Worm (Caenorhabditis elegans) whole organism, L4 larva: ENCODE results near the gene ccdc-47.

Source experiments
- F37D6.2 ChIP-seq: sonication (generic microtip); optimal IDR thresholded peaks from 2 replicates; lab custom pipeline; 2016; ENCODE audit warnings: mild to moderate bottlenecking, missing genetic modification characterization, missing compliant biosample characterization
- T20F7.1 ChIP-seq: fragments of 200-800 bp; sonication (Bioruptor generic); optimal IDR thresholded peaks from 2 replicates; lab custom pipeline; 2018; ENCODE audit warnings: mild to moderate bottlenecking, missing genetic modification characterization, missing compliant biosample characterization
- Y105C5A.15 ChIP-seq: fragments of 200-800 bp; sonication (Bioruptor generic); IDR thresholded peaks from 2 replicates; pipeline ENCODE4 v1.3.6; 2022; ENCODE audit warnings: missing genetic modification characterization, missing compliant biosample characterization
- Y48G9A.11 ChIP-seq: fragments of 200-800 bp; sonication (Bioruptor generic); IDR thresholded peaks from 2 replicates; pipeline ENCODE4 v1.3.6; 2022; ENCODE audit warnings: missing genetic modification reagents, missing genetic modification characterization, missing compliant biosample characterization
- Y5F2A.4 ChIP-seq: fragments of 200-800 bp; sonication (Bioruptor generic); optimal IDR thresholded peaks from 2 replicates; lab custom pipeline; 2018; ENCODE audit warnings: mild to moderate bottlenecking, missing genetic modification characterization, missing compliant biosample characterization
- Y75B8A.6 ChIP-seq: fragments of 200-800 bp; sonication (Bioruptor generic); IDR thresholded peaks from 2 replicates; pipeline ENCODE4 v1.3.6; 2022; ENCODE audit warnings: missing genetic modification reagents, missing genetic modification characterization, missing compliant biosample characterization
- ZK546.5 ChIP-seq, 2 experiments: sonication (generic microtip); optimal IDR thresholded peaks; 2 replicates each; lab custom pipeline; 2017; ENCODE audit warnings: missing biosample characterization in 2 of 2, missing genetic modification characterization in 2 of 2
- aha-1 ChIP-seq: fragments of 150-350 bp; peaks from one replicate; lab custom pipeline; 2014; ENCODE audit warnings: missing biosample characterization, missing genetic modification characterization
- aly-2 ChIP-seq: sonication (generic microtip); optimal IDR thresholded peaks from 2 replicates; lab custom pipeline; 2018; ENCODE audit warnings: missing biosample characterization, missing genetic modification characterization
- ceh-82 ChIP-seq: sonication (generic microtip); optimal IDR thresholded peaks from 2 replicates; lab custom pipeline; 2017; ENCODE audit warnings: missing biosample characterization, missing genetic modification characterization
- ces-1 ChIP-seq: fragments of 150-350 bp; sonication (generic microtip); optimal IDR thresholded peaks from 4 replicates; lab custom pipeline; 2014; ENCODE audit warnings: missing biosample characterization, missing genetic modification reagents, missing genetic modification characterization
- daf-12 ChIP-seq: fragments of 150-350 bp; optimal IDR thresholded peaks from 2 replicates; lab custom pipeline; 2014; ENCODE audit warnings: missing biosample characterization, missing genetic modification reagents, missing genetic modification characterization
- daf-16 ChIP-seq, 3 experiments: sonication (generic microtip); optimal IDR thresholded peaks; 2 replicates each; lab custom pipeline; 2016 to 2017; ENCODE audit warnings: missing genetic modification characterization in 3 of 3, missing genetic modification reagents in 3 of 3, mild to moderate bottlenecking in 2 of 3, missing compliant biosample characterization in 2 of 3, missing biosample characterization in 1 of 3, moderate library complexity in 1 of 3
- daf-19 ChIP-seq: fragments of 200-800 bp; sonication (Bioruptor generic); conservative IDR thresholded peaks from 2 replicates; pipeline ENCODE4 v1.3.6; 2022; ENCODE audit warnings: missing genetic modification characterization, missing compliant biosample characterization
- dpl-1 ChIP-seq: fragments of 150-350 bp; optimal IDR thresholded peaks from 2 replicates; lab custom pipeline; 2014; ENCODE audit warnings: missing biosample characterization, missing genetic modification reagents, missing genetic modification characterization
- dve-1 ChIP-seq: sonication (generic microtip); optimal IDR thresholded peaks from 2 replicates; lab custom pipeline; 2017; ENCODE audit warnings: antibody characterized with exemption, mild to moderate bottlenecking, missing genetic modification characterization, missing compliant biosample characterization; ENCODE audit not compliant: insufficient read depth
- egl-27 ChIP-seq: sonication (generic microtip); optimal IDR thresholded peaks from 3 replicates; lab custom pipeline; 2017; ENCODE audit warnings: missing biosample characterization, missing genetic modification reagents, missing genetic modification characterization
- egl-43 ChIP-seq: fragments of 200-800 bp; sonication (Bioruptor generic); IDR thresholded peaks from 2 replicates; pipeline ENCODE4 v1.3.6; 2022; ENCODE audit warnings: missing genetic modification reagents, missing genetic modification characterization, missing compliant biosample characterization
- fkh-10 ChIP-seq: fragments of 150-350 bp; optimal IDR thresholded peaks from 2 replicates; lab custom pipeline; 2014; ENCODE audit warnings: missing biosample characterization, missing genetic modification reagents, missing genetic modification characterization
- fos-1 ChIP-seq: fragments of 150-350 bp; optimal IDR thresholded peaks from 2 replicates; lab custom pipeline; 2014; ENCODE audit warnings: missing biosample characterization, missing genetic modification characterization
- gei-8 ChIP-seq: fragments of 200-800 bp; sonication (Bioruptor generic); optimal IDR thresholded peaks from 2 replicates; lab custom pipeline; 2018; ENCODE audit warnings: mild to moderate bottlenecking, missing genetic modification characterization, missing compliant biosample characterization
- hif-1 ChIP-seq, 2 experiments: sonication (generic microtip); optimal IDR thresholded peaks; 2 replicates each; lab custom pipeline; 2016 to 2017; ENCODE audit warnings: missing compliant biosample characterization in 2 of 2, missing genetic modification characterization in 2 of 2, missing genetic modification reagents in 2 of 2, missing genotype in 2 of 2, mild to moderate bottlenecking in 1 of 2
- hmg-1.1 ChIP-seq: fragments of 200-800 bp; sonication (Bioruptor generic); IDR thresholded peaks from 2 replicates; pipeline ENCODE4 v1.3.6; 2022; ENCODE audit warnings: missing genetic modification reagents, missing genetic modification characterization, missing compliant biosample characterization
- jun-1 ChIP-seq: fragments of 150-350 bp; optimal IDR thresholded peaks from 2 replicates; lab custom pipeline; 2014; ENCODE audit warnings: missing biosample characterization, missing genetic modification reagents, missing genetic modification characterization
- lin-29 ChIP-seq: fragments of 200-800 bp; sonication (Bioruptor generic); IDR thresholded peaks from 2 replicates; pipeline ENCODE4 v1.3.6; 2022; ENCODE audit warnings: missing genetic modification reagents, missing genetic modification characterization, missing compliant biosample characterization
- lin-38 ChIP-seq: fragments of 200-800 bp; sonication (Bioruptor generic); IDR thresholded peaks from 2 replicates; pipeline ENCODE4 v1.3.6; 2022; ENCODE audit warnings: missing genetic modification reagents, missing genetic modification characterization, missing compliant biosample characterization
- lin-39 ChIP-seq: fragments of 150-350 bp; optimal IDR thresholded peaks from 2 replicates; lab custom pipeline; 2014; ENCODE audit warnings: missing biosample characterization, missing genetic modification reagents, missing genetic modification characterization
- lsy-2 ChIP-seq, 2 experiments: fragments of 150-350 bp in 1 of 2; sonication (generic microtip) in 1 of 2; optimal IDR thresholded peaks; 2 replicates each; lab custom pipeline; 2014 to 2017; ENCODE audit warnings: missing biosample characterization in 2 of 2, missing genetic modification characterization in 2 of 2
- mdl-1 ChIP-seq, 2 experiments: fragments of 150-350 bp in 1 of 2; sonication (generic microtip) in 1 of 2; optimal IDR thresholded peaks; 2 replicates each; lab custom pipeline; 2014 to 2017; ENCODE audit warnings: missing biosample characterization in 2 of 2, missing genetic modification characterization in 2 of 2
- mdt-29 ChIP-seq: fragments of 200-800 bp; sonication (Bioruptor generic); IDR thresholded peaks from 2 replicates; pipeline ENCODE4 v1.3.6; 2022; ENCODE audit warnings: missing genetic modification reagents, missing genetic modification characterization, missing compliant biosample characterization
- mes-2 ChIP-seq: sonication (generic microtip); optimal IDR thresholded peaks from 2 replicates; lab custom pipeline; 2016; ENCODE audit warnings: missing genotype, mild to moderate bottlenecking, missing genetic modification characterization, missing compliant biosample characterization; ENCODE audit not compliant: poor library complexity, severe bottlenecking
- mxl-2 ChIP-seq: fragments of 200-800 bp; sonication (Bioruptor generic); conservative IDR thresholded peaks from 2 replicates; pipeline ENCODE4 v1.3.6; 2022; ENCODE audit warnings: missing genetic modification reagents, missing genetic modification characterization, missing compliant biosample characterization
- mxl-3 ChIP-seq: fragments of 200-800 bp; sonication (Bioruptor generic); optimal IDR thresholded peaks from 2 replicates; lab custom pipeline; 2018; ENCODE audit warnings: mild to moderate bottlenecking, missing genetic modification characterization, missing compliant biosample characterization
- nhr-102 ChIP-seq: sonication (generic microtip); optimal IDR thresholded peaks from 2 replicates; lab custom pipeline; 2016; ENCODE audit warnings: mild to moderate bottlenecking, missing genetic modification characterization, moderate library complexity, missing compliant biosample characterization
- nhr-111 ChIP-seq: fragments of 200-800 bp; sonication (Bioruptor generic); optimal IDR thresholded peaks from 2 replicates; lab custom pipeline; 2018; ENCODE audit warnings: mild to moderate bottlenecking, missing genetic modification characterization, missing compliant biosample characterization
- nhr-237 ChIP-seq: sonication (generic microtip); optimal IDR thresholded peaks from 2 replicates; lab custom pipeline; 2017; ENCODE audit warnings: missing biosample characterization, missing genetic modification characterization
- nhr-28 ChIP-seq: fragments of 150-350 bp; optimal IDR thresholded peaks from 2 replicates; lab custom pipeline; 2014; ENCODE audit warnings: missing biosample characterization, missing genetic modification characterization
- nhr-41 ChIP-seq: fragments of 200-800 bp; sonication (Bioruptor generic); IDR thresholded peaks from 2 replicates; pipeline ENCODE4 v1.3.6; 2022; ENCODE audit warnings: missing genetic modification reagents, missing genetic modification characterization, missing compliant biosample characterization
- nhr-42 ChIP-seq: fragments of 200-800 bp; sonication (Bioruptor generic); IDR thresholded peaks from 2 replicates; pipeline ENCODE4 v1.3.6; 2022; ENCODE audit warnings: missing genetic modification characterization, missing compliant biosample characterization
- nhr-48 ChIP-seq: sonication (generic microtip); optimal IDR thresholded peaks from 2 replicates; lab custom pipeline; 2016; ENCODE audit warnings: mild to moderate bottlenecking, missing genetic modification characterization, missing compliant biosample characterization
- nhr-76 ChIP-seq: fragments of 150-350 bp; optimal IDR thresholded peaks from 2 replicates; lab custom pipeline; 2014; ENCODE audit warnings: missing biosample characterization, missing genetic modification characterization
- nhr-77 ChIP-seq: fragments of 150-350 bp; optimal IDR thresholded peaks from 2 replicates; lab custom pipeline; 2014; ENCODE audit warnings: missing biosample characterization, missing genetic modification characterization
- rbr-2 ChIP-seq: sonication (generic microtip); optimal IDR thresholded peaks from 2 replicates; lab custom pipeline; 2016; ENCODE audit warnings: missing genotype, missing genetic modification characterization, missing compliant biosample characterization
- saeg-2 ChIP-seq: fragments of 200-800 bp; sonication (Bioruptor generic); IDR thresholded peaks from 2 replicates; pipeline ENCODE4 v1.3.6; 2022; ENCODE audit warnings: missing genetic modification reagents, missing genetic modification characterization, missing compliant biosample characterization
- sdz-12 ChIP-seq: fragments of 200-800 bp; sonication (Bioruptor generic); optimal IDR thresholded peaks from 2 replicates; lab custom pipeline; 2018; ENCODE audit warnings: mild to moderate bottlenecking, missing genetic modification characterization, missing compliant biosample characterization
- snpc-1.2 ChIP-seq: fragments of 200-800 bp; sonication (Bioruptor generic); IDR thresholded peaks from 2 replicates; pipeline ENCODE4 v1.3.6; 2022; ENCODE audit warnings: missing genetic modification reagents, missing genetic modification characterization, missing compliant biosample characterization
- snpc-4 ChIP-seq: fragments of 150-350 bp; optimal IDR thresholded peaks from 2 replicates; lab custom pipeline; 2014; ENCODE audit warnings: missing biosample characterization, missing genetic modification characterization
- spr-1 ChIP-seq: sonication (generic microtip); optimal IDR thresholded peaks from 2 replicates; lab custom pipeline; 2016; ENCODE audit warnings: mild to moderate bottlenecking, missing genetic modification characterization, missing compliant biosample characterization
- spr-3 ChIP-seq: fragments of 200-800 bp; sonication (Bioruptor generic); optimal IDR thresholded peaks from 2 replicates; lab custom pipeline; 2018; ENCODE audit warnings: mild to moderate bottlenecking, missing genetic modification characterization, missing compliant biosample characterization
- unc-62 ChIP-seq, 3 experiments: fragments of 150-350 bp in 1 of 3; sonication (generic microtip); optimal IDR thresholded peaks in 2 of 3; peaks in 1 of 3; 1 replicate in 1 of 3; 2 replicates in 2 of 3; lab custom pipeline; 2014 to 2017; ENCODE audit warnings: missing biosample characterization in 3 of 3, missing genetic modification characterization in 3 of 3, missing genetic modification reagents in 3 of 3, missing genotype in 1 of 3
- zag-1 ChIP-seq: fragments of 150-350 bp; optimal IDR thresholded peaks from 2 replicates; lab custom pipeline; 2014; ENCODE audit warnings: missing biosample characterization, missing genetic modification characterization

Gene ccdc-47

ce11 chrIII:3916624-3917023, at the start of gene ccdc-47:
TSS of gene ccdc-47 (plus strand) at chrIII:3916967.
- no peak for TF ChIP-seq nhr-111 (GFP tag; lab: Kevin White, UChicago)
- TF ChIP-seq ceh-82 (tag; lab: Kevin White, UChicago), result no peak
- TF ChIP-seq fos-1 (tag; lab: Kevin White, UChicago), result no peak
- TF ChIP-seq snpc-1.2, result 0 out of 2 replicates have a peak, but pooled peaks have one; percentile 14
- TF ChIP-seq aly-2 (tag; lab: Kevin White, UChicago), result no peak
- TF ChIP-seq lsy-2 (tag; optimal IDR thresholded peaks at IDR 0.05; lab: Kevin White, UChicago), result peak in 1 of 2 experiments; percentile 79
- no peak for TF ChIP-seq egl-27 (tag; lab: Kevin White, UChicago)
- no peak for TF ChIP-seq daf-19 (GFP tag; lab: Robert Waterston, UW)
- peak; percentile 21 for TF ChIP-seq mxl-3 (GFP tag; lab: Kevin White, UChicago)
- TF ChIP-seq sdz-12 (GFP tag; lab: Kevin White, UChicago), result no peak
- no peak for TF ChIP-seq nhr-237 (tag; lab: Kevin White, UChicago)
- no peak for TF ChIP-seq Y48G9A.11 (GFP tag; lab: Robert Waterston, UW)
- peak; percentile 56; the same call in 1 of the 2 replicates for TF ChIP-seq hmg-1.1 (GFP tag; lab: Robert Waterston, UW)
- no peak for TF ChIP-seq Y75B8A.6 (GFP tag; lab: Robert Waterston, UW)
- TF ChIP-seq lin-29 (GFP tag; lab: Robert Waterston, UW), result no peak
- peak; percentile 85 for TF ChIP-seq dpl-1 (GFP tag; lab: Kevin White, UChicago)
- no peak for TF ChIP-seq lin-39
- TF ChIP-seq mes-2 (tag; lab: Kevin White, UChicago), result peak; percentile 93
- TF ChIP-seq nhr-102, result no peak
- TF ChIP-seq spr-3 (GFP tag; lab: Kevin White, UChicago), result no peak
- no peak for TF ChIP-seq saeg-2 (GFP tag; lab: Robert Waterston, UW)
- TF ChIP-seq ZK546.5 (tag; optimal IDR thresholded peaks at IDR 0.05; lab: Kevin White, UChicago), result no peak
- peak; percentile 59 for TF ChIP-seq dve-1 (tag; lab: Kevin White, UChicago)
- TF ChIP-seq nhr-77 (tag; lab: Kevin White, UChicago), result no peak
- TF ChIP-seq aha-1 (tag; lab: Kevin White, UChicago), result peak; percentile 93
- no peak for TF ChIP-seq zag-1
- TF ChIP-seq nhr-76 (tag; lab: Kevin White, UChicago), result no peak
- no peak for TF ChIP-seq T20F7.1 (GFP tag; lab: Kevin White, UChicago)
- peak in 1 of 2 experiments; percentile 74 for TF ChIP-seq hif-1 (tag; optimal IDR thresholded peaks at IDR 0.05; lab: Kevin White, UChicago)
- TF ChIP-seq snpc-4 (tag; lab: Kevin White, UChicago), result no peak
- TF ChIP-seq nhr-42, result 0 out of 2 replicates have a peak, but pooled peaks have one; percentile 48
- TF ChIP-seq jun-1 (tag; lab: Kevin White, UChicago), result no peak
- TF ChIP-seq rbr-2, result peak; percentile 12
- peak; percentile 61 for TF ChIP-seq lin-38 (GFP tag; lab: Robert Waterston, UW)
- no peak for TF ChIP-seq daf-12 (tag; lab: Kevin White, UChicago)
- no peak for TF ChIP-seq unc-62 (GFP tag; optimal IDR thresholded peaks at IDR 0.05 in 1 of 2; lab: Kevin White, UChicago)
- no peak for TF ChIP-seq unc-62 (tag; optimal IDR thresholded peaks at IDR 0.05; lab: Kevin White, UChicago)
- TF ChIP-seq mxl-2, result no peak
- no peak for TF ChIP-seq Y105C5A.15 (GFP tag; lab: Robert Waterston, UW)
- TF ChIP-seq F37D6.2, result no peak
- no peak for TF ChIP-seq nhr-48 (tag; lab: Kevin White, UChicago)
- no peak for TF ChIP-seq Y5F2A.4 (GFP tag; lab: Kevin White, UChicago)
- peak; percentile 34 for TF ChIP-seq spr-1 (tag; lab: Kevin White, UChicago)
- TF ChIP-seq daf-16 (GFP tag; optimal IDR thresholded peaks at IDR 0.05; lab: Kevin White, UChicago), result no peak
- peak; percentile 47 for TF ChIP-seq daf-16 (tag; optimal IDR thresholded peaks at IDR 0.05; lab: Kevin White, UChicago)
- TF ChIP-seq mdl-1 (tag; optimal IDR thresholded peaks at IDR 0.05; lab: Kevin White, UChicago), result no peak
- TF ChIP-seq mdt-29 (GFP tag; lab: Robert Waterston, UW), result no peak
- TF ChIP-seq egl-43 (GFP tag; lab: Robert Waterston, UW), result 0 out of 2 replicates have a peak, but pooled peaks have one; percentile 47
- no peak for TF ChIP-seq gei-8 (GFP tag; lab: Kevin White, UChicago)
- TF ChIP-seq fkh-10, result no peak
- no peak for TF ChIP-seq nhr-41 (GFP tag; lab: Robert Waterston, UW)
- no peak for TF ChIP-seq ces-1
- peak; percentile 10 for TF ChIP-seq nhr-28 (tag; lab: Kevin White, UChicago)
